Fruit fly (Drosophila melanogaster): Measurements from ENCODE around the gene Cen.
A peak's percentile ranks its signal among the peaks of the same experiment; 100 is the strongest.

Gene Cen

dm6 chr2L:20675875-20676274 lies 5.8 kb downstream of the Cen start, which contains the start of the genes CG31678 and IKKepsilon (continued):
- peak; percentile 47 for TF ChIP-seq CG10267 (tag; optimal IDR thresholded peaks at IDR 0.05)
- TF ChIP-seq CG6791 (GFP tag; IDR thresholded peaks at IDR 0.05; ENCODE audit: partially characterized antibody), result peak; percentile 90
- TF ChIP-seq Nf-YB (GFP tag; optimal IDR thresholded peaks at IDR 0.05), result no peak
- peak; percentile 33 for TF ChIP-seq CG13424 (tag; optimal IDR thresholded peaks at IDR 0.05)
- TF ChIP-seq nom (GFP tag; optimal IDR thresholded peaks at IDR 0.05), result peak; percentile 18
- peak; percentile 61 for TF ChIP-seq Max (GFP tag; optimal IDR thresholded peaks at IDR 0.05)
- TF ChIP-seq Lpt (GFP tag; optimal IDR thresholded peaks at IDR 0.05), result no peak
- no peak for TF ChIP-seq CG5245 (GFP tag; optimal IDR thresholded peaks at IDR 0.05)
- peak; percentile 64; the same call in 2 of the 3 replicates for TF ChIP-seq CG34422 (GFP tag; IDR thresholded peaks at IDR 0.05)
- TF ChIP-seq CG11504 (tag; optimal IDR thresholded peaks at IDR 0.05), result no peak
- no peak for TF ChIP-seq CG7271 (tag; optimal IDR thresholded peaks at IDR 0.05)
- TF ChIP-seq gro (GFP tag; optimal IDR thresholded peaks at IDR 0.05), result no peak
- TF ChIP-seq wor (GFP tag; IDR thresholded peaks at IDR 0.05), result no peak
- TF ChIP-seq Pdp1 (GFP tag; optimal IDR thresholded peaks at IDR 0.05), result peak; percentile 11 to 13
- TF ChIP-seq CG1647 (GFP tag; optimal IDR thresholded peaks at IDR 0.05), result no peak
- peak in 1 of 2 experiments; percentile 25 for TF ChIP-seq bsh (GFP tag; optimal IDR thresholded peaks at IDR 0.05)
- TF ChIP-seq CG12219 (GFP tag; optimal IDR thresholded peaks at IDR 0.05), result no peak
- no peak for TF ChIP-seq cato (GFP tag; optimal IDR thresholded peaks at IDR 0.05; ENCODE audit: borderline replicate concordance)
- peak; percentile 57 for TF ChIP-seq sob (GFP tag; IDR thresholded peaks at IDR 0.05)
- no peak for TF ChIP-seq tap (tag; optimal IDR thresholded peaks at IDR 0.05)
- TF ChIP-seq exex (tag; optimal IDR thresholded peaks at IDR 0.05), result no peak
- no peak for TF ChIP-seq Hmr (GFP tag; optimal IDR thresholded peaks at IDR 0.05)
- no peak for TF ChIP-seq Oli (tag; optimal IDR thresholded peaks at IDR 0.05)
- no peak for TF ChIP-seq CG32767 (GFP tag; IDR thresholded peaks at IDR 0.05)
- TF ChIP-seq CG15696 (tag; optimal IDR thresholded peaks at IDR 0.05), result no peak
- no peak for TF ChIP-seq insv (GFP tag; optimal IDR thresholded peaks at IDR 0.05)
- TF ChIP-seq CG18619 (GFP tag; optimal IDR thresholded peaks at IDR 0.05), result no peak
- TF ChIP-seq cg (GFP tag; optimal IDR thresholded peaks at IDR 0.05), result no peak
- TF ChIP-seq Dfd (GFP tag; optimal IDR thresholded peaks at IDR 0.05), result no peak
- peak; percentile 85 for TF ChIP-seq BEAF-32 (GFP tag; optimal IDR thresholded peaks at IDR 0.05)
- TF ChIP-seq bbx (GFP tag; IDR thresholded peaks at IDR 0.05; ENCODE audit: partially characterized antibody), result peak; percentile 87
- TF ChIP-seq trem (tag; optimal IDR thresholded peaks at IDR 0.05), result peak; percentile 71
- no peak for TF ChIP-seq CG11247 (GFP tag; IDR thresholded peaks at IDR 0.05)
- TF ChIP-seq Ets65A (GFP tag), result peak; percentile 59
- TF ChIP-seq lola (GFP tag; optimal IDR thresholded peaks at IDR 0.05), result no peak
- no peak for TF ChIP-seq C15 (GFP tag; IDR thresholded peaks at IDR 0.05)
- peak; percentile 3 for TF ChIP-seq Hsf (GFP tag; optimal IDR thresholded peaks at IDR 0.05)
- TF ChIP-seq CG12104 (GFP tag; optimal IDR thresholded peaks at IDR 0.05), result no peak
- TF ChIP-seq Lhr (GFP tag; optimal IDR thresholded peaks at IDR 0.05), result no peak
- no peak for TF ChIP-seq ATbp (GFP tag; optimal IDR thresholded peaks at IDR 0.05)
- peak; percentile 89 for TF ChIP-seq Opbp (GFP tag; IDR thresholded peaks at IDR 0.05; ENCODE audit: partially characterized antibody)
- TF ChIP-seq CG8281 (tag; optimal IDR thresholded peaks at IDR 0.05), result no peak
- TF ChIP-seq CG30403 (GFP tag; optimal IDR thresholded peaks at IDR 0.05), result peak; percentile 51
- peak; percentile 74; the same call in 2 of the 3 replicates for TF ChIP-seq mld (GFP tag; IDR thresholded peaks at IDR 0.05; ENCODE audit: partially characterized antibody)
- no peak for TF ChIP-seq CG17385 (GFP tag; optimal IDR thresholded peaks at IDR 0.05)
- no peak for TF ChIP-seq CG12236 (GFP tag; optimal IDR thresholded peaks at IDR 0.05)
- no peak for TF ChIP-seq CG18764 (GFP tag; optimal IDR thresholded peaks at IDR 0.05)
- TF ChIP-seq otp (GFP tag; IDR thresholded peaks at IDR 0.05), result no peak
- no peak for TF ChIP-seq vfl (GFP tag; optimal IDR thresholded peaks at IDR 0.05)
- TF ChIP-seq org-1 (GFP tag; optimal IDR thresholded peaks at IDR 0.05), result no peak

Data from whole organism, embryonic.